Fruit fly (Drosophila melanogaster) whole organism, prepupa: ENCODE measurements around the gene GluProRS.
A peak's percentile ranks its signal among the peaks of the same experiment; 100 is the strongest.

Experiments used
- Blimp-1 ChIP-seq: fragments of 200-800 bp; sonication (Bioruptor generic); optimal IDR thresholded peaks from 3 replicates; lab custom pipeline; 2017; ENCODE audit warnings: missing biosample characterization, missing genetic modification characterization, mild to moderate bottlenecking, moderate library complexity, missing genetic modification reagents
- CG10631 ChIP-seq: fragments of 200-800 bp; sonication (Bioruptor generic); optimal IDR thresholded peaks from 2 replicates; lab custom pipeline; 2016; ENCODE audit warnings: missing biosample characterization, missing genetic modification characterization
- CG10669 ChIP-seq: fragments of 200-800 bp; sonication (Bioruptor generic); optimal IDR thresholded peaks from 3 replicates; lab custom pipeline; 2018; ENCODE audit warnings: missing biosample characterization, mild to moderate bottlenecking, missing genetic modification characterization, moderate library complexity
- CG11902 ChIP-seq: fragments of 200-800 bp; sonication (Bioruptor generic); optimal IDR thresholded peaks from 3 replicates; lab custom pipeline; 2016; ENCODE audit warnings: missing biosample characterization, missing genetic modification characterization
- CG15336 ChIP-seq: fragments of 200-800 bp; sonication (Bioruptor generic); IDR thresholded peaks from 2 replicates; pipeline ENCODE4 v1.3.6; 2022; ENCODE audit warnings: missing biosample characterization, missing genetic modification characterization
- CG1621 ChIP-seq: fragments of 200-800 bp; sonication (Bioruptor generic); optimal IDR thresholded peaks from 3 replicates; lab custom pipeline; 2018; ENCODE audit warnings: missing biosample characterization, mild to moderate bottlenecking, missing genetic modification characterization
- CG16779 ChIP-seq: fragments of 200-800 bp; sonication (Bioruptor generic); optimal IDR thresholded peaks from 3 replicates; lab custom pipeline; 2017; ENCODE audit warnings: missing biosample characterization, mild to moderate bottlenecking, missing genetic modification characterization
- CG3032 ChIP-seq: fragments of 200-800 bp; optimal IDR thresholded peaks from 2 replicates; lab custom pipeline; 2019; ENCODE audit warnings: missing biosample characterization, mild to moderate bottlenecking, missing genetic modification characterization, moderate library complexity
- CG32006 ChIP-seq: fragments of 200-800 bp; sonication (Bioruptor generic); optimal IDR thresholded peaks from 3 replicates; lab custom pipeline; 2017; ENCODE audit warnings: missing biosample characterization, mild to moderate bottlenecking, missing genetic modification characterization
- CG34406 ChIP-seq: fragments of 200-800 bp; sonication (Bioruptor generic); optimal IDR thresholded peaks from 3 replicates; lab custom pipeline; 2016; ENCODE audit warnings: missing biosample characterization, missing genetic modification characterization
- CG3919 ChIP-seq: fragments of 200-800 bp; sonication (Bioruptor generic); optimal IDR thresholded peaks from 3 replicates; lab custom pipeline; 2016; ENCODE audit warnings: missing biosample characterization, missing genetic modification characterization
- CG6163 ChIP-seq: fragments of 200-800 bp; sonication (Bioruptor generic); IDR thresholded peaks from 3 replicates; pipeline ENCODE4 v1.3.6; 2022; ENCODE audit warnings: missing biosample characterization, missing genetic modification characterization
- CG6276 ChIP-seq: fragments of 200-800 bp; sonication (Bioruptor generic); optimal IDR thresholded peaks from 2 replicates; lab custom pipeline; 2017; ENCODE audit warnings: missing biosample characterization, mild to moderate bottlenecking, missing genetic modification characterization
- CG6792 ChIP-seq: fragments of 200-800 bp; sonication (Bioruptor generic); optimal IDR thresholded peaks from 3 replicates; lab custom pipeline; 2016; ENCODE audit warnings: missing biosample characterization, missing genetic modification characterization
- CG6808 ChIP-seq: fragments of 200-800 bp; sonication (Bioruptor generic); optimal IDR thresholded peaks from 3 replicates; lab custom pipeline; 2017; ENCODE audit warnings: missing biosample characterization, missing genetic modification characterization, mild to moderate bottlenecking, moderate library complexity, missing genetic modification reagents
- CG6854 ChIP-seq: fragments of 200-800 bp; sonication (Bioruptor generic); optimal IDR thresholded peaks from 2 replicates; lab custom pipeline; 2017; ENCODE audit warnings: missing biosample characterization, mild to moderate bottlenecking, missing genetic modification characterization
- CG7368 ChIP-seq: fragments of 200-800 bp; sonication (Bioruptor generic); optimal IDR thresholded peaks from 3 replicates; lab custom pipeline; 2016; ENCODE audit warnings: missing biosample characterization, missing genetic modification characterization
- CG8119 ChIP-seq: fragments of 200-800 bp; sonication (Bioruptor generic); IDR thresholded peaks from 3 replicates; pipeline ENCODE4 v1.3.6; 2022; ENCODE audit warnings: missing biosample characterization, missing genetic modification characterization
- CG8319 ChIP-seq: fragments of 200-800 bp; sonication (Bioruptor generic); optimal IDR thresholded peaks from 3 replicates; lab custom pipeline; 2016; ENCODE audit warnings: missing biosample characterization, missing genetic modification characterization
- CG8632 ChIP-seq: fragments of 200-800 bp; sonication (Bioruptor generic); optimal IDR thresholded peaks from 3 replicates; lab custom pipeline; 2016; ENCODE audit warnings: missing biosample characterization, missing genetic modification characterization
- CG9139 ChIP-seq: fragments of 200-800 bp; sonication (Bioruptor generic); optimal IDR thresholded peaks from 3 replicates; lab custom pipeline; 2017; ENCODE audit warnings: missing biosample characterization, mild to moderate bottlenecking, missing genetic modification characterization
- Eip75B ChIP-seq: fragments of 200-800 bp; sonication (Bioruptor generic); optimal IDR thresholded peaks from 3 replicates; lab custom pipeline; 2016; ENCODE audit warnings: missing biosample characterization, missing genetic modification characterization
- Eip78C ChIP-seq: fragments of 200-800 bp; sonication (Bioruptor generic); peaks from one replicate; lab custom pipeline; 2016; ENCODE audit warnings: missing biosample characterization, missing genetic modification characterization
- Ets96B ChIP-seq: fragments of 200-800 bp; optimal IDR thresholded peaks from 2 replicates; lab custom pipeline; 2019; ENCODE audit warnings: missing biosample characterization, mild to moderate bottlenecking, missing genetic modification characterization, moderate library complexity
- Hr38 ChIP-seq: sonication (Bioruptor generic); optimal IDR thresholded peaks from 2 replicates; lab custom pipeline; 2016; ENCODE audit warnings: missing biosample characterization, missing genetic modification characterization
- Hr39 ChIP-seq: fragments of 200-800 bp; sonication (Bioruptor generic); optimal IDR thresholded peaks from 2 replicates; lab custom pipeline; 2016; ENCODE audit warnings: missing biosample characterization, missing genetic modification characterization
- Lpt ChIP-seq: fragments of 200-800 bp; sonication (Bioruptor generic); optimal IDR thresholded peaks from 3 replicates; lab custom pipeline; 2016; ENCODE audit warnings: missing biosample characterization, missing genetic modification characterization
- Sox102F ChIP-seq: fragments of 200-800 bp; sonication (Bioruptor generic); optimal IDR thresholded peaks from 2 replicates; lab custom pipeline; 2016; ENCODE audit warnings: missing biosample characterization, mild to moderate bottlenecking, missing genetic modification characterization
- Sox14 ChIP-seq: fragments of 200-800 bp; sonication (Bioruptor generic); optimal IDR thresholded peaks from 3 replicates; lab custom pipeline; 2016; ENCODE audit warnings: missing biosample characterization, missing genetic modification characterization
- Sox15 ChIP-seq: fragments of 200-800 bp; sonication (Bioruptor generic); optimal IDR thresholded peaks from 3 replicates; lab custom pipeline; 2016; ENCODE audit warnings: missing biosample characterization, missing genetic modification characterization
- achi ChIP-seq: fragments of 200-800 bp; sonication (Bioruptor generic); optimal IDR thresholded peaks from 3 replicates; lab custom pipeline; 2016; ENCODE audit warnings: missing biosample characterization, missing genetic modification characterization
- cyc ChIP-seq: fragments of 200-800 bp; sonication (Bioruptor generic); optimal IDR thresholded peaks from 3 replicates; lab custom pipeline; 2016; ENCODE audit warnings: missing biosample characterization, missing genetic modification characterization
- dac ChIP-seq: fragments of 200-800 bp; sonication (Bioruptor generic); optimal IDR thresholded peaks from 2 replicates; lab custom pipeline; 2017; ENCODE audit warnings: missing biosample characterization, mild to moderate bottlenecking, missing genetic modification characterization
- dsx ChIP-seq: fragments of 200-800 bp; optimal IDR thresholded peaks from 3 replicates; lab custom pipeline; 2019; ENCODE audit warnings: missing biosample characterization, mild to moderate bottlenecking, missing genetic modification characterization, moderate library complexity; ENCODE audit not compliant: poor library complexity, severe bottlenecking
- eg ChIP-seq: fragments of 200-800 bp; sonication (Bioruptor generic); IDR thresholded peaks from 3 replicates; pipeline ENCODE4 v1.3.6; 2022; ENCODE audit warnings: missing biosample characterization, missing genetic modification characterization
- esn ChIP-seq: fragments of 200-800 bp; sonication (Bioruptor generic); optimal IDR thresholded peaks from 2 replicates; lab custom pipeline; 2016; ENCODE audit warnings: missing biosample characterization, mild to moderate bottlenecking, missing genetic modification characterization, moderate library complexity
- fd85E ChIP-seq: fragments of 200-800 bp; sonication (Bioruptor generic); optimal IDR thresholded peaks from 3 replicates; lab custom pipeline; 2016; ENCODE audit warnings: missing biosample characterization, missing genetic modification characterization
- fkh ChIP-seq: fragments of 200-800 bp; sonication (Bioruptor generic); optimal IDR thresholded peaks from 3 replicates; lab custom pipeline; 2017; ENCODE audit warnings: missing biosample characterization, mild to moderate bottlenecking, missing genetic modification characterization, moderate library complexity
- lz ChIP-seq: fragments of 200-800 bp; sonication (Bioruptor generic); optimal IDR thresholded peaks from 3 replicates; lab custom pipeline; 2016; ENCODE audit warnings: missing biosample characterization, missing genetic modification characterization
- net ChIP-seq: fragments of 200-800 bp; sonication (Bioruptor generic); optimal IDR thresholded peaks from 3 replicates; lab custom pipeline; 2016; ENCODE audit warnings: missing biosample characterization, missing genetic modification characterization
- salr ChIP-seq, 2 experiments: fragments of 200-800 bp; sonication (Bioruptor generic); optimal IDR thresholded peaks; 3 replicates each; lab custom pipeline; 2016 to 2018; ENCODE audit warnings: missing biosample characterization in 2 of 2, missing genetic modification characterization in 2 of 2, mild to moderate bottlenecking in 1 of 2
- spab ChIP-seq: fragments of 200-800 bp; sonication (Bioruptor generic); optimal IDR thresholded peaks from 2 replicates; lab custom pipeline; 2017; ENCODE audit warnings: missing biosample characterization, mild to moderate bottlenecking, missing genetic modification characterization, missing genetic modification reagents
- ss ChIP-seq, 2 experiments: fragments of 200-800 bp; sonication (Bioruptor generic); optimal IDR thresholded peaks; 2 replicates in 1 of 2; 3 replicates in 1 of 2; lab custom pipeline; 2017 to 2018; ENCODE audit warnings: mild to moderate bottlenecking in 2 of 2, missing biosample characterization in 2 of 2, missing genetic modification characterization in 2 of 2, moderate library complexity in 1 of 2
- svp ChIP-seq: fragments of 200-800 bp; sonication (Bioruptor generic); peaks from one replicate; lab custom pipeline; 2016; ENCODE audit warnings: missing biosample characterization, missing genetic modification characterization
- vri ChIP-seq: fragments of 200-800 bp; sonication (Bioruptor generic); optimal IDR thresholded peaks from 3 replicates; lab custom pipeline; 2016; ENCODE audit warnings: missing biosample characterization, mild to moderate bottlenecking, missing genetic modification characterization

The GluProRS gene

DNA sequence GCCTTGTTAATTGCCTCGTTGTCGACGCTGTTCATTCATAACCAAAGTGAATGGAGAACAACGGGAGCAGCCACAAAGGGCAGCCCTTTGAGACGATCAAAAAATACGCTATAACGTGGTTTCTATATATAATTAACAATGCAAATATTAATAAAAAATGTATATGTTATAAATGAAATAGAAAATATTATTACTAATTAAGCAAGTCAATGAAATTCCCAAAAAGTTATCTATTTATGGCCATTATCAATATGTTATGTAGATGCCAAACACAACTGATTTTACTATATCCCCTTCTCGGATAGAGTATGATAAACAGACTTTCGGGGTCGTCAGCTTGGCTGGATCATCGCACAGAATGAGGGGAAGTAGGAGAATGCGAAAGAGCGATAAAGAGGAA is 11.3 kb upstream of the GluProRS start:
- TF ChIP-seq CG10669 (GFP tag; lab: Kevin White, UChicago) (peak; percentile 26), spab (GFP tag; lab: Kevin White, UChicago) (no peak), Ets96B (peak; percentile 17), CG10631 (GFP tag; lab: Kevin White, UChicago) (peak; percentile 1), achi (GFP tag; lab: Kevin White, UChicago) (peak; percentile 7), CG6792 (no peak), Hr38 (GFP tag; lab: Kevin White, UChicago) (no peak), CG8319 (GFP tag; lab: Kevin White, UChicago) (no peak), CG11902 (GFP tag; lab: Kevin White, UChicago) (peak; percentile 0), lz (GFP tag; lab: Kevin White, UChicago) (no peak), CG32006 (peak; percentile 13), CG15336 (GFP tag; lab: Robert Waterston, UW) (no peak), salr (GFP tag; optimal IDR thresholded peaks at IDR 0.05; lab: Kevin White, UChicago) (no peak), CG9139 (GFP tag; lab: Kevin White, UChicago) (no peak), CG8632 (GFP tag; lab: Kevin White, UChicago) (peak; percentile 24)
- TF ChIP-seq, all 60 proteins: peak for 7

DNA sequence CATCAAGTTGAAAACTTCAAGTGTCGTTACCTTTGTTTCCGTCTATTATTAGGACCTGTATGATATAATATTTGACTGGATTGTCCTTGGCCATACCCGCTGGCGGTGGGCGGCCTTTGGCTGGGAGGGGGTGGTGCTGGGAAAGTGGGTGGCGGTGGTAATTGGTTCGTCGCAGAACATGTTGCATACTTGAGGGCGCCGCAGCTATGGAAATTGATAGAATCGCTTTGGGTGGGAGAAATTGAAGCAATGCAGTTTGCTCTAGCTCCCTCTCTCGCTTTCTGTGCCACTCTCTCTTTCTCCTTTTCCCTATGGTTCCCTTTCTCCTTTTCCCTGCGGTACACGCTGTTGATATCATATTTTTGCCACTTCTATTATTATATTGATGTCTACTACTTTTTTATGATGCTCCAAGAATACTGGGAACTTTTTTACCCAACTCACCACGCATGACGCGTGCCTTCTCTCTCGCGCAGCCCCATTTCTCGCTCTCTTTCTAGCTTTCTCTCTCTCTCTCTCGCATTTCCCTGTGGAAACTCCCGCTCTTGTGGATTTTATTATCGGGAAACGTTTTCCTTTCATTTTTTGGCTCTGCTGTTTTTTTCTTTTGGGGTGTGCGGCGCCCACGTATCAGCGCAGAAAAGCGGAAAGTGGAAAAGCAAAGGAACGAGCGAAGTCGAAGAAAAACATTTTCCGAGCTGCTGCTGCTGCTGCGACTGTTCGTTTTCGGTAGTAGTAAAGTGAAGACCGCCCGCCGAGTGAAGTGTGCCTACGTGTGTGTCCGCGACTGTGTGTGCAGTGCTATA is 6.9 kb upstream of the GluProRS start:
- peak; percentile 12 for TF ChIP-seq Eip78C (GFP tag; lab: Kevin White, UChicago)
- no peak for TF ChIP-seq CG3032 (tag; lab: Kevin White, UChicago)
- TF ChIP-seq CG6792 = no peak
- peak; percentile 12 for TF ChIP-seq svp (GFP tag; lab: Kevin White, UChicago)
- TF ChIP-seq CG8632 (GFP tag; lab: Kevin White, UChicago) = no peak

DNA sequence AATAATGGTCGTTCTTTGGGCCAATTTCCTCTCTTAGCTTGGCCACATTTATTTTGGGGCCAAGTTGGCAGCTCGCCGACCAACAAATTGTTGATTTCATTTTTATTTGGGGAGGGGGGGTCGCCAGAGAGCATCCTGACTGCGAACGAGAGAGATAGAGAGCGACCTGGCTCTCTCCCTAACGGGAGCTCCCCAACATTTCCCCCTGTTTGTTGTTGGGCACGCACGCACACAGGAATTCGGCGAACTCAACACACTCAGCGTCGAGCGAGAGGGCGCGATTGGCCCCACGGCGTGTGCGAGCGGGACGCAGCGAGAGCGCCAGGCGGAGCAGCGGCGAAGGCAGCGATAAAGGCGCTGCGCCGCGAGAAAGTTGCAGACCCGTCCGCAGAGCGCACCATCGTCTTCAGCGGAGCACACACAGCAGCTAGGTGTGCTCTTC is 4.6 kb upstream of the GluProRS start, which contains the start of gene CG31140:
CG31140 (plus strand) TSS at position 400 of the 442 bp plus-strand sequence.
- TF ChIP-seq fkh (GFP tag; lab: Kevin White, UChicago) (no peak), CG6276 (GFP tag; lab: Kevin White, UChicago) (peak; percentile 27), eg (peak; percentile 48; the same call in 2 of the 3 replicates), Eip75B (GFP tag; lab: Kevin White, UChicago) (peak; percentile 31), esn (GFP tag; lab: Kevin White, UChicago) (peak; percentile 25), ss (GFP tag; optimal IDR thresholded peaks at IDR 0.05; lab: Kevin White, UChicago) (peak; percentile 25 to 65), fd85E (GFP tag; lab: Kevin White, UChicago) (peak; percentile 31), CG8119 (GFP tag; lab: Robert Waterston, UW) (peak; percentile 48; the same call in 2 of the 3 replicates), Sox102F (GFP tag; lab: Kevin White, UChicago) (peak; percentile 23), CG16779 (tag; lab: Kevin White, UChicago) (peak; percentile 54), Blimp-1 (GFP tag; lab: Kevin White, UChicago) (no peak), spab (GFP tag; lab: Kevin White, UChicago) (no peak), Hr39 (GFP tag; lab: Kevin White, UChicago) (no peak), Sox15 (GFP tag; lab: Kevin White, UChicago) (no peak), CG32006 (no peak), CG6163 (GFP tag; lab: Robert Waterston, UW) (peak; percentile 57; the same call in 2 of the 3 replicates), CG3919 (GFP tag; lab: Kevin White, UChicago) (peak; percentile 42), cyc (GFP tag; lab: Kevin White, UChicago) (no peak), CG1621 (peak; percentile 48), CG10631 (GFP tag; lab: Kevin White, UChicago) (no peak), salr (GFP tag; optimal IDR thresholded peaks at IDR 0.05; lab: Kevin White, UChicago) (no peak), CG6854 (peak; percentile 79), svp (GFP tag; lab: Kevin White, UChicago) (peak; percentile 45), CG7368 (GFP tag; lab: Kevin White, UChicago) (peak; percentile 47), Lpt (GFP tag; lab: Kevin White, UChicago) (peak; percentile 31), CG34406 (GFP tag; lab: Kevin White, UChicago) (no peak), vri (GFP tag; lab: Kevin White, UChicago) (no peak), Eip78C (GFP tag; lab: Kevin White, UChicago) (peak; percentile 80), Sox14 (GFP tag; lab: Kevin White, UChicago) (no peak), dac (GFP tag; lab: Kevin White, UChicago) (no peak), CG6808 (GFP tag; lab: Kevin White, UChicago) (peak; percentile 27), CG15336 (GFP tag; lab: Robert Waterston, UW) (peak; percentile 21; the same call in 1 of the 2 replicates), net (GFP tag; lab: Kevin White, UChicago) (peak; percentile 46), dsx (peak; percentile 46), Ets96B (peak; percentile 27)
